Worm (Caenorhabditis elegans) whole organism, L4/young adult: Measurements from ENCODE around the gene pgam-5.

Source experiments
- W03F9.2 ChIP-seq: fragments of 150-350 bp; optimal IDR thresholded peaks from 2 replicates; lab custom pipeline; 2014; ENCODE audit warnings: missing biosample characterization, missing genetic modification characterization
- him-1 ChIP-seq: sonication (generic microtip); optimal IDR thresholded peaks from 2 replicates; lab custom pipeline; 2016; ENCODE audit warnings: missing genotype, missing genetic modification reagents, missing genetic modification characterization, missing compliant biosample characterization

DNA sequence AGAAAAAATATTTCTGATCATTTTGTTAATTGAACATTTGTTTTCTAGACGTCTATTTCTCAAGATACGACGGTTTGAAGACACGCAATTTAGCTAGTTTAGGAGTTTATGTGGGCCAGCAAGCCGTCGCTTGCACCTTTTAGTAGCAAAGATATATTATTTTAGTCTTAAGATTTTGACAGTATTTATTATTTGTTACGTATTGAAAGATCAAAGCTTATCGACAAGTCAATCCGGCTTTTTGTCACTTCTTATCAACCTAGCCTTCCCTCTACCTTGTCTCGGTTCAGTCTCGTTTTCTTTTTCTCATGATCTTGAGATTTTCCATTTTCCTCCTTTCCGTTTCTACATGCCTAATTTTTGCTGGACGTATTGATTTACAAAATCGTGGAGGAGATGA is 24.4 kb downstream of the pgam-5 start, which contains the start of gene F35D2.2:
- TF ChIP-seq him-1 (no peak), W03F9.2 (tag; lab: Kevin White, UChicago) (no peak)
